Worm (Caenorhabditis elegans) whole organism, early embryonic: Measurements from ENCODE around the gene C15B12.3.

Experiments used
- B0310.2 ChIP-seq: sonication (generic microtip); optimal IDR thresholded peaks from 2 replicates; lab custom pipeline; 2016; ENCODE audit warnings: mild to moderate bottlenecking, missing genetic modification characterization, missing compliant biosample characterization
- F13C5.2 ChIP-seq: sonication (generic microtip); optimal IDR thresholded peaks from 2 replicates; lab custom pipeline; 2017; ENCODE audit warnings: mild to moderate bottlenecking, missing genetic modification characterization, inconsistent platforms, missing compliant biosample characterization
- aly-1 ChIP-seq: sonication (generic microtip); optimal IDR thresholded peaks from 2 replicates; lab custom pipeline; 2016; ENCODE audit warnings: missing genetic modification characterization, missing compliant biosample characterization
- ama-1 ChIP-seq: fragments of 150-350 bp; optimal IDR thresholded peaks from 2 replicates; lab custom pipeline; 2014
- ceh-13 ChIP-seq: fragments of 200-800 bp; sonication (Bioruptor generic); optimal IDR thresholded peaks from 2 replicates; lab custom pipeline; 2018; ENCODE audit warnings: mild to moderate bottlenecking, missing genetic modification characterization, missing compliant biosample characterization
- ceh-36 ChIP-seq: sonication (generic microtip); optimal IDR thresholded peaks from 2 replicates; lab custom pipeline; 2016; ENCODE audit warnings: missing genetic modification characterization, inconsistent platforms, missing compliant biosample characterization
- ets-7 ChIP-seq: sonication (generic microtip); optimal IDR thresholded peaks from 2 replicates; lab custom pipeline; 2016; ENCODE audit warnings: missing genotype, missing genetic modification characterization, missing compliant biosample characterization
- flt-1 ChIP-seq: fragments of 200-800 bp; sonication (Bioruptor generic); IDR thresholded peaks from 2 replicates; pipeline ENCODE4 v1.3.6; 2022; ENCODE audit warnings: missing genetic modification characterization, missing compliant biosample characterization
- hmbx-1 ChIP-seq: sonication (generic microtip); optimal IDR thresholded peaks from 2 replicates; lab custom pipeline; 2016; ENCODE audit warnings: mild to moderate bottlenecking, missing genetic modification characterization, missing compliant biosample characterization
- hmg-4 ChIP-seq: fragments of 200-800 bp; sonication (Bioruptor generic); optimal IDR thresholded peaks from 2 replicates; lab custom pipeline; 2018; ENCODE audit warnings: mild to moderate bottlenecking, missing genetic modification characterization, missing compliant biosample characterization
- hnd-1 ChIP-seq: sonication (generic microtip); optimal IDR thresholded peaks from 2 replicates; lab custom pipeline; 2016; ENCODE audit warnings: missing genetic modification characterization, missing compliant biosample characterization
- pes-1 ChIP-seq: fragments of 200-800 bp; sonication (Bioruptor generic); IDR thresholded peaks from 2 replicates; pipeline ENCODE4 v1.3.6; 2022; ENCODE audit warnings: missing genetic modification reagents, missing genetic modification characterization, missing compliant biosample characterization
- scrt-1 ChIP-seq: fragments of 200-800 bp; sonication (Bioruptor generic); IDR thresholded peaks from 2 replicates; pipeline ENCODE4 v1.3.6; 2022; ENCODE audit warnings: missing genetic modification characterization, missing compliant biosample characterization
- sea-1 ChIP-seq: fragments of 200-800 bp; sonication (Bioruptor generic); conservative IDR thresholded peaks from 2 replicates; pipeline ENCODE4 v1.3.6; 2022; ENCODE audit warnings: missing genetic modification characterization, missing compliant biosample characterization
- tbx-11 ChIP-seq: fragments of 200-800 bp; sonication (Bioruptor generic); IDR thresholded peaks from 2 replicates; pipeline ENCODE4 v1.3.6; 2022; ENCODE audit warnings: missing genetic modification characterization, missing compliant biosample characterization
- tbx-37 ChIP-seq: fragments of 200-800 bp; sonication (Bioruptor generic); conservative IDR thresholded peaks from 2 replicates; pipeline ENCODE4 v1.3.6; 2022; ENCODE audit warnings: missing genetic modification reagents, missing genetic modification characterization, missing compliant biosample characterization
- tra-4 ChIP-seq: sonication (generic microtip); optimal IDR thresholded peaks from 2 replicates; lab custom pipeline; 2017; ENCODE audit warnings: missing genetic modification characterization, missing compliant biosample characterization

C15B12.3 gene

DNA sequence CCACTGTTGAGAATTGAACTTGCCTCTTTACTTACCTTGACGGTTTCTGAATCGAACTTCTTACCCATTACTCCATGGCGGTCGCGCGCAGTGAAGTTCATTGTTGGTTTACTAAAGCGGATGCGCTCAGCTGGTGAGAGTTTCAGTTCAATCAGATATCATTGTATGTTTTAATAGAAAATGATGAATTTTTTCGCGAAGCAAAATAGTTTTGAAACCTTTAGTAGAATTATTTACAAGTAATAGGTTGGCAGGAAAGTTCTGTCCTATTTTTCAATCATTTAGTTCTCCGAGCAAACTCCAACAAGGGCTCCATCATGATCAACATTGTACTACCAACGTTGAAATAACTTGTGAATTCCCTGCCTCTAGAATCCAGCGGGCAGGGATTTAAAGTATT lies at the start of gene C15B12.3:
Gene C15B12.3, minus strand, starts transcription at position 101 of the 400 bp plus-strand sequence.
- TF ChIP-seq ets-7 (tag; lab: Kevin White, UChicago): no peak
- no peak for TF ChIP-seq aly-1 (tag; lab: Kevin White, UChicago)
- TF ChIP-seq hmbx-1 (tag; lab: Kevin White, UChicago): no peak
- TF ChIP-seq ceh-36 (tag; lab: Kevin White, UChicago): no peak
- no peak for TF ChIP-seq ama-1 (lab: Kevin White, UChicago)

ce11 chrX:6515267-6515666 lies 47.9 kb upstream of the C15B12.3 start:
- no peak for TF ChIP-seq pes-1 (GFP tag; lab: Robert Waterston, UW)
- no peak for TF ChIP-seq scrt-1
- no peak for TF ChIP-seq hnd-1 (tag; lab: Kevin White, UChicago)
- TF ChIP-seq F13C5.2 (tag; lab: Kevin White, UChicago): no peak
- TF ChIP-seq tbx-37 (GFP tag; lab: Robert Waterston, UW): no peak
- no peak for TF ChIP-seq ceh-36 (tag; lab: Kevin White, UChicago)
- no peak for TF ChIP-seq B0310.2 (tag; lab: Kevin White, UChicago)
- no peak for TF ChIP-seq hmbx-1 (tag; lab: Kevin White, UChicago)
- no peak for TF ChIP-seq tra-4 (tag; lab: Kevin White, UChicago)

ce11 chrX:6514466-6514865 lies 47.1 kb upstream of the C15B12.3 start:
- TF ChIP-seq pes-1 (GFP tag; lab: Robert Waterston, UW) (no peak), hmg-4 (GFP tag; lab: Kevin White, UChicago) (no peak), ama-1 (lab: Kevin White, UChicago) (no peak), ceh-13 (GFP tag; lab: Kevin White, UChicago) (no peak), sea-1 (no peak), flt-1 (GFP tag; lab: Robert Waterston, UW) (no peak), F13C5.2 (tag; lab: Kevin White, UChicago) (no peak)

DNA sequence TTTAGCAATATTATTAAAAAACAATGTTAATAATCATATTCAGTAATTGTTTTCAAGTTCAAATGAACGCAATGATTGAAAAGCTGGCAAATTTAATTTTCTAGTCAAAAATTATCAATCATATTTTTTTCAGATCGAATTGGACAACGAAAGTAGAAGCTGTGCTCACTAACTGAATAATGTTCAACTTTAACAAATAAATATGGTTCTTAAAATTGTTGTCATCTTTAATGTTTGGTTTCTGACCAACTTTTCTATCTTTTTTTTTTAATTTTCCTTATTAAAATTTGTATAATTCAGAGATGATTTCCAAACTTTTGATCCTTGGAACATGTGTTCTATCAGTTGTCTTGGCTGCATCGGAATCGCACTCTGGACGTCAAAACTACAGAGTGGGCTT lies 44.6 kb upstream of the C15B12.3 start, which contains the start of gene ttr-35:
Gene ttr-35, plus strand, starts transcription at position 301 of the 400 bp plus-strand sequence.
- TF ChIP-seq F13C5.2 (tag; lab: Kevin White, UChicago) (no peak), scrt-1 (no peak), pes-1 (GFP tag; lab: Robert Waterston, UW) (no peak), ama-1 (lab: Kevin White, UChicago) (no peak), hmg-4 (GFP tag; lab: Kevin White, UChicago) (no peak), tbx-37 (GFP tag; lab: Robert Waterston, UW) (no peak), sea-1 (no peak), hmbx-1 (tag; lab: Kevin White, UChicago) (no peak)

ce11 chrX:6510627-6511026 lies 43.3 kb upstream of the C15B12.3 start, which contains the start of gene ttr-36:
Gene ttr-36 (plus strand): TSS chrX:6510927.
- TF ChIP-seq tbx-11 (no peak), flt-1 (GFP tag; lab: Robert Waterston, UW) (no peak), ceh-13 (GFP tag; lab: Kevin White, UChicago) (no peak), B0310.2 (tag; lab: Kevin White, UChicago) (no peak), scrt-1 (no peak), F13C5.2 (tag; lab: Kevin White, UChicago) (no peak), tra-4 (tag; lab: Kevin White, UChicago) (no peak), tbx-37 (GFP tag; lab: Robert Waterston, UW) (no peak), aly-1 (tag; lab: Kevin White, UChicago) (no peak), hmg-4 (GFP tag; lab: Kevin White, UChicago) (no peak), ceh-36 (tag; lab: Kevin White, UChicago) (no peak), pes-1 (GFP tag; lab: Robert Waterston, UW) (no peak), ets-7 (tag; lab: Kevin White, UChicago) (no peak), ama-1 (lab: Kevin White, UChicago) (no peak)

- TF ChIP-seq hmbx-1 (tag; lab: Kevin White, UChicago) (no peak), ets-7 (tag; lab: Kevin White, UChicago) (no peak), tra-4 (tag; lab: Kevin White, UChicago) (no peak), F13C5.2 (tag; lab: Kevin White, UChicago) (no peak), tbx-11 (no peak), hmg-4 (GFP tag; lab: Kevin White, UChicago) (no peak), ceh-36 (tag; lab: Kevin White, UChicago) (no peak), aly-1 (tag; lab: Kevin White, UChicago) (no peak), B0310.2 (tag; lab: Kevin White, UChicago) (no peak), ama-1 (lab: Kevin White, UChicago) (no peak)
Measured at ce11 chrX:6509813-6510212, 42.5 kb upstream of the C15B12.3 start.

DNA sequence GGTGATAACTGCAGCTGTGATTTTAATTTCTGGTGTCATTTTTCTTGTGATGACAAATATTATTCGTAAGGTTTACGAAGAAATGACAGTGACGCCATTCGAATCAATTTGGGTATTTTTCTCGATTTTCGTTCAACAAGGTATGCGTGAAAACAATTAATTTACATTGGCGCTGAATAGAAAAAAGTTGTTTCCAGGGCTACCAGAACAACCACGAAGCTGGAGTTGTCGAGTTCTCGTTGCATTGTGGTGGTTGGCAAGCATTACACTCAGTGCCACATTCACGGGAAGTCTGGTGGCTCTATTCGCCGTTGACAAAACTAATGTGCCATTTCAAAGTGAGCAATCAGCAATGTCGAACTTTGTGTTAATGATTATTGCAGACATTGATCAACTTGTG lies 40.4 kb upstream of the C15B12.3 start:
- TF ChIP-seq scrt-1: no peak
- TF ChIP-seq ama-1 (lab: Kevin White, UChicago): no peak
- no peak for TF ChIP-seq sea-1
- TF ChIP-seq tbx-37 (GFP tag; lab: Robert Waterston, UW): no peak
- no peak for TF ChIP-seq tra-4 (tag; lab: Kevin White, UChicago)
- TF ChIP-seq hnd-1 (tag; lab: Kevin White, UChicago): no peak
- no peak for TF ChIP-seq hmg-4 (GFP tag; lab: Kevin White, UChicago)
- no peak for TF ChIP-seq aly-1 (tag; lab: Kevin White, UChicago)
- no peak for TF ChIP-seq ceh-36 (tag; lab: Kevin White, UChicago)
- TF ChIP-seq ets-7 (tag; lab: Kevin White, UChicago): no peak
- TF ChIP-seq flt-1 (GFP tag; lab: Robert Waterston, UW): no peak
- no peak for TF ChIP-seq B0310.2 (tag; lab: Kevin White, UChicago)

ce11 chrX:6505662-6506061 lies 38.3 kb upstream of the C15B12.3 start, which contains the start of gene glr-8:
Gene glr-8 (plus strand): TSS chrX:6505980.
- no peak for TF ChIP-seq ceh-13 (GFP tag; lab: Kevin White, UChicago)
- TF ChIP-seq tbx-37 (GFP tag; lab: Robert Waterston, UW): no peak
- TF ChIP-seq flt-1 (GFP tag; lab: Robert Waterston, UW): no peak
- no peak for TF ChIP-seq sea-1
- TF ChIP-seq hmbx-1 (tag; lab: Kevin White, UChicago): no peak
- TF ChIP-seq tbx-11: no peak
- no peak for TF ChIP-seq ets-7 (tag; lab: Kevin White, UChicago)
